Fruit fly (Drosophila melanogaster) S2 (cell line): ENCODE results near the gene rut.

ENCODE experiments used
- CG8478 ChIP-seq: fragments of >200 bp; optimal IDR thresholded peaks from 2 replicates; lab custom pipeline; 2018
- CTCF ChIP-seq, 2 experiments: fragments of >200 bp; optimal IDR thresholded peaks; 2 replicates each; lab custom pipeline; 2018

- TF ChIP-seq CG8478 (lab: Kevin White, UChicago) (no peak), CTCF (optimal IDR thresholded peaks at IDR 0.05; lab: Kevin White, UChicago) (no peak)
Measured at dm6 chrX:14839739-14840347, 14.0 kb upstream of the rut start.
